Worm (Caenorhabditis elegans): ENCODE results near the gene pag-3.

DNA sequence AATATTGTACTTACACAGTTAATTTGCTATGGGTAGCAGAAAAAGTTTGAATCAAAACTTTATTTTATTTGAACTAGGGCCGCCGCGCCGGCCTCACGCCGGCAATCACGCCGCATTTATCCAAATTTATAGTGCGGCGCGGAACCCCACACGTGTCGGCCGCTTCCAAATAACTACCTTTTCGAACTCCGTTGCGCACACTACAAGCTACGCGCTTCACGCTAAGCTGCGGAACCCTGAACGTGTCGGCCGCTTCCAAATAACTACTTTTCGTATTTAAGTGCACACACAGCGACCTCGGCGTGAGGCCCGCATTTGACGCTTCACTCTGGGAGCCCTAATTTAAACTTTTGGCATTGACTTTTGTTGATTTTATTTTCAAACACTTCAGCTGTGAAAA, 23.0 kb downstream of the pag-3 start:
- no peak for TF ChIP-seq nhr-11 (tag; optimal IDR thresholded peaks at IDR 0.05)
- TF ChIP-seq nhr-77 (tag; optimal IDR thresholded peaks at IDR 0.05): no peak
- TF ChIP-seq fos-1 (tag; optimal IDR thresholded peaks at IDR 0.05): no peak
- TF ChIP-seq ceh-16 (tag; optimal IDR thresholded peaks at IDR 0.05): no peak
- TF ChIP-seq nfya-1 (tag; optimal IDR thresholded peaks at IDR 0.05; ENCODE audit: insufficient read depth): no peak
- no peak for TF ChIP-seq ama-1 (optimal IDR thresholded peaks at IDR 0.05)
